Worm (Caenorhabditis elegans) whole organism, early embryonic: Measurements from ENCODE around the gene C53A5.11.

ENCODE experiments used
- F13C5.2 ChIP-seq: sonication (generic microtip); optimal IDR thresholded peaks from 2 replicates; lab custom pipeline; 2017; ENCODE audit warnings: mild to moderate bottlenecking, missing genetic modification characterization, inconsistent platforms, missing compliant biosample characterization
- ama-1 ChIP-seq: fragments of 150-350 bp; optimal IDR thresholded peaks from 2 replicates; lab custom pipeline; 2014
- ceh-13 ChIP-seq: fragments of 200-800 bp; sonication (Bioruptor generic); optimal IDR thresholded peaks from 2 replicates; lab custom pipeline; 2018; ENCODE audit warnings: mild to moderate bottlenecking, missing genetic modification characterization, missing compliant biosample characterization
- ceh-36 ChIP-seq: sonication (generic microtip); optimal IDR thresholded peaks from 2 replicates; lab custom pipeline; 2016; ENCODE audit warnings: missing genetic modification characterization, inconsistent platforms, missing compliant biosample characterization
- ets-7 ChIP-seq: sonication (generic microtip); optimal IDR thresholded peaks from 2 replicates; lab custom pipeline; 2016; ENCODE audit warnings: missing genotype, missing genetic modification characterization, missing compliant biosample characterization
- flt-1 ChIP-seq: fragments of 200-800 bp; sonication (Bioruptor generic); IDR thresholded peaks from 2 replicates; pipeline ENCODE4 v1.3.6; 2022; ENCODE audit warnings: missing genetic modification characterization, missing compliant biosample characterization
- hmbx-1 ChIP-seq: sonication (generic microtip); optimal IDR thresholded peaks from 2 replicates; lab custom pipeline; 2016; ENCODE audit warnings: mild to moderate bottlenecking, missing genetic modification characterization, missing compliant biosample characterization
- pes-1 ChIP-seq: fragments of 200-800 bp; sonication (Bioruptor generic); IDR thresholded peaks from 2 replicates; pipeline ENCODE4 v1.3.6; 2022; ENCODE audit warnings: missing genetic modification reagents, missing genetic modification characterization, missing compliant biosample characterization
- scrt-1 ChIP-seq: fragments of 200-800 bp; sonication (Bioruptor generic); IDR thresholded peaks from 2 replicates; pipeline ENCODE4 v1.3.6; 2022; ENCODE audit warnings: missing genetic modification characterization, missing compliant biosample characterization

- TF ChIP-seq flt-1: no peak
- no peak for TF ChIP-seq ets-7 (tag; lab: Kevin White, UChicago)
- no peak for TF ChIP-seq pes-1 (GFP tag; lab: Robert Waterston, UW)
- no peak for TF ChIP-seq ceh-13 (GFP tag; lab: Kevin White, UChicago)
- no peak for TF ChIP-seq ama-1 (lab: Kevin White, UChicago)
- no peak for TF ChIP-seq F13C5.2
- no peak for TF ChIP-seq hmbx-1 (tag; lab: Kevin White, UChicago)
- TF ChIP-seq scrt-1 (GFP tag; lab: Robert Waterston, UW): no peak
- no peak for TF ChIP-seq ceh-36 (tag; lab: Kevin White, UChicago)
Observed at ce11 chrV:14545816-14546283, 16.8 kb upstream of the C53A5.11 start, which contains the start of gene rike-1.
